Worm (Caenorhabditis elegans) whole organism, L4 larva: Measurements from ENCODE around the gene T24D5.1.
"Not testable (repeated sequence)": the region's sequence is repeated elsewhere in the genome, so short reads cannot be mapped to it uniquely, and the experiment has no call there.

Experiments used
- Y105C5A.15 ChIP-seq: fragments of 200-800 bp; sonication (Bioruptor generic); IDR thresholded peaks from 2 replicates; pipeline ENCODE4 v1.3.6; 2022; ENCODE audit warnings: missing genetic modification characterization, missing compliant biosample characterization
- daf-16 ChIP-seq, 3 experiments: sonication (generic microtip); optimal IDR thresholded peaks; 2 replicates each; lab custom pipeline; 2016 to 2017; ENCODE audit warnings: missing genetic modification characterization in 3 of 3, missing genetic modification reagents in 3 of 3, mild to moderate bottlenecking in 2 of 3, missing compliant biosample characterization in 2 of 3, missing biosample characterization in 1 of 3, moderate library complexity in 1 of 3

- not testable (repeated sequence) for TF ChIP-seq daf-16 (GFP tag; optimal IDR thresholded peaks at IDR 0.05; lab: Kevin White, UChicago); daf-16 (tag; optimal IDR thresholded peaks at IDR 0.05; lab: Kevin White, UChicago); Y105C5A.15 (GFP tag; lab: Robert Waterston, UW)
Measured at ce11 chrX:12578052-12578451, 3.5 kb downstream of the T24D5.1 start.
